Fruit fly (Drosophila melanogaster): ENCODE measurements around the gene TotE.

Gene TotE

dm6 chr2L:19930102-19930501 lies 16.8 kb upstream of the TotE start (continued):
- no peak for TF ChIP-seq Taf1 (GFP tag; IDR thresholded peaks at IDR 0.05)
- no peak for TF ChIP-seq Neu2 (GFP tag; optimal IDR thresholded peaks at IDR 0.05; ENCODE audit: borderline replicate concordance)
- TF ChIP-seq Dip3 (GFP tag; optimal IDR thresholded peaks at IDR 0.05) = no peak
- TF ChIP-seq bsh (GFP tag; optimal IDR thresholded peaks at IDR 0.05) = peak in 1 of 2 experiments; percentile 54
- TF ChIP-seq mirr (GFP tag; optimal IDR thresholded peaks at IDR 0.05) = no peak
- TF ChIP-seq ase (GFP tag; IDR thresholded peaks at IDR 0.05) = no peak
- no peak for TF ChIP-seq unc-4 (GFP tag; IDR thresholded peaks at IDR 0.05; ENCODE audit: partially characterized antibody)
- TF ChIP-seq CG10366 (GFP tag; IDR thresholded peaks at IDR 0.05) = peak; percentile 28; the same call in 1 of the 2 replicates
- no peak for TF ChIP-seq al (GFP tag; IDR thresholded peaks at IDR 0.05)
- no peak for TF ChIP-seq tx (GFP tag; optimal IDR thresholded peaks at IDR 0.05)
- TF ChIP-seq CG9817 (tag; optimal IDR thresholded peaks at IDR 0.05) = peak; percentile 20
- TF ChIP-seq Asciz (GFP tag; optimal IDR thresholded peaks at IDR 0.05) = peak; percentile 22
- no peak for TF ChIP-seq CG3847 (GFP tag; IDR thresholded peaks at IDR 0.05)
- peak; percentile 33 for TF ChIP-seq zen (tag; optimal IDR thresholded peaks at IDR 0.05)
- no peak for TF ChIP-seq bab2 (GFP tag; optimal IDR thresholded peaks at IDR 0.05)
- no peak for TF ChIP-seq hb (GFP tag; IDR thresholded peaks at IDR 0.05; ENCODE audit: partially characterized antibody)
- TF ChIP-seq CG6254 (GFP tag; optimal IDR thresholded peaks at IDR 0.05) = no peak
- no peak for TF ChIP-seq CG7271 (tag; optimal IDR thresholded peaks at IDR 0.05)
- TF ChIP-seq toy (GFP tag; IDR thresholded peaks at IDR 0.05) = no peak
- TF ChIP-seq CG14965 (GFP tag; optimal IDR thresholded peaks at IDR 0.05; ENCODE audit: borderline replicate concordance) = no peak
- TF ChIP-seq ara (GFP tag; IDR thresholded peaks at IDR 0.05) = no peak
- TF ChIP-seq CG6765 (GFP tag; optimal IDR thresholded peaks at IDR 0.05) = peak; percentile 7
- TF ChIP-seq sima (GFP tag; optimal IDR thresholded peaks at IDR 0.05) = no peak
- TF ChIP-seq HLH54F (GFP tag; optimal IDR thresholded peaks at IDR 0.05) = no peak
- peak; percentile 14; the same call in 1 of the 2 replicates for TF ChIP-seq Drgx (GFP tag; IDR thresholded peaks at IDR 0.05)
- TF ChIP-seq CG9727 (GFP tag; optimal IDR thresholded peaks at IDR 0.05) = peak; percentile 42
- peak; percentile 65; the same call in 1 of the 2 replicates for TF ChIP-seq CG6689 (GFP tag; IDR thresholded peaks at IDR 0.05)
- no peak for TF ChIP-seq CG12155 (GFP tag; optimal IDR thresholded peaks at IDR 0.05)
- 0 out of 2 replicates have a peak, but pooled peaks have one; percentile 35 for TF ChIP-seq Awh (GFP tag; IDR thresholded peaks at IDR 0.05)
- TF ChIP-seq CG10147 (GFP tag; optimal IDR thresholded peaks at IDR 0.05) = peak; percentile 34
- no peak for TF ChIP-seq dm (GFP tag; optimal IDR thresholded peaks at IDR 0.05)
- peak; percentile 45 for TF ChIP-seq Abd-B (GFP tag; optimal IDR thresholded peaks at IDR 0.05)
- TF ChIP-seq lab (GFP tag; optimal IDR thresholded peaks at IDR 0.05) = peak; percentile 83
- no peak for TF ChIP-seq NC2α (GFP tag; optimal IDR thresholded peaks at IDR 0.05)
- no peak for TF ChIP-seq usp (GFP tag; optimal IDR thresholded peaks at IDR 0.05)
- no peak for TF ChIP-seq gcm (GFP tag; optimal IDR thresholded peaks at IDR 0.05)
- TF ChIP-seq eyg (GFP tag; optimal IDR thresholded peaks at IDR 0.05) = no peak
- TF ChIP-seq cg (GFP tag; optimal IDR thresholded peaks at IDR 0.05) = no peak
- TF ChIP-seq H15 (GFP tag; IDR thresholded peaks at IDR 0.05) = no peak
- TF ChIP-seq CG13296 (GFP tag; optimal IDR thresholded peaks at IDR 0.05) = peak; percentile 42
- TF ChIP-seq Sry-β (GFP tag; optimal IDR thresholded peaks at IDR 0.05) = no peak
- peak; percentile 33 for TF ChIP-seq az2 (GFP tag; optimal IDR thresholded peaks at IDR 0.05)
- TF ChIP-seq wdn (GFP tag; IDR thresholded peaks at IDR 0.05) = peak; percentile 4; the same call in 1 of the 2 replicates
- no peak for TF ChIP-seq CG8281 (tag; optimal IDR thresholded peaks at IDR 0.05)
- no peak for TF ChIP-seq Sry-δ (GFP tag; optimal IDR thresholded peaks at IDR 0.05)
- TF ChIP-seq E2f1 (GFP tag; IDR thresholded peaks at IDR 0.05) = 0 out of 2 replicates have a peak, but pooled peaks have one; percentile 30
- TF ChIP-seq CG11085 (GFP tag; IDR thresholded peaks at IDR 0.05) = no peak
- TF ChIP-seq Gug (GFP tag; IDR thresholded peaks at IDR 0.05) = peak; percentile 22; the same call in 1 of the 4 replicates
- TF ChIP-seq crp (GFP tag; optimal IDR thresholded peaks at IDR 0.05) = no peak
- no peak for TF ChIP-seq cad (GFP tag; optimal IDR thresholded peaks at IDR 0.05)
- no peak for TF ChIP-seq sr (GFP tag; IDR thresholded peaks at IDR 0.05)

All from whole organism, embryonic.